Worm (Caenorhabditis elegans): Measurements from ENCODE around the gene exo-1.

Gene exo-1

DNA sequence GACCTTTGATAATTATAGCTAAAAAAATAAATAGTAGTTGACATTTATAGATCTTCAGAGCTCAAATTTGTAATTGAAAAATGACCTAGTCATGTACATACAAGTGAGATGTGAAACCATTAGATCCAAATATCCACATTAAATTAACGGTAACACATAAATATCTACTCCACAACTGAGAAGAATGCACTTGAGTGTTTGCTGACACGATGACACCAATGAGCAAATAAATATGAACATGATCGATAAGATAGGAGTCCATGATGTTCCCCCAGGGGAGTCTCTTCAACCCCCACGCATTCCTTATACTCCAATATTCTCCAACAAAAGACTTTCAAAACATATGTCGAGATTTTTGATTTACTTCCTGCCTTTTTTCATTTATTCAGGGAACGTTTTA is 18.9 kb upstream of the exo-1 start, which contains the start of gene ttr-52:
Gene ttr-52 (plus strand): TSS at position 301 of the 400 bp plus-strand sequence.
- TF ChIP-seq F55B11.4 (tag; optimal IDR thresholded peaks at IDR 0.05; ENCODE audit: borderline replicate concordance, insufficient read depth) (no peak), snpc-1.3 (tag; optimal IDR thresholded peaks at IDR 0.05; ENCODE audit: insufficient read depth) (no peak), pbrm-1 (GFP tag; IDR thresholded peaks at IDR 0.05) (no peak), lin-40 (tag; optimal IDR thresholded peaks at IDR 0.05) (no peak), Y56A3A.18 (GFP tag; IDR thresholded peaks at IDR 0.05) (no peak), mel-28 (tag; optimal IDR thresholded peaks at IDR 0.05; ENCODE audit: borderline replicate concordance) (no peak), ztf-26 (tag; optimal IDR thresholded peaks at IDR 0.05) (no peak), madf-3 (GFP tag; IDR thresholded peaks at IDR 0.05) (no peak), atf-7 (tag; optimal IDR thresholded peaks at IDR 0.05) (no peak), F23B12.7 (tag; optimal IDR thresholded peaks at IDR 0.05; ENCODE audit: insufficient read depth) (no peak), Y67H2A.10 (GFP tag; conservative IDR thresholded peaks at IDR 0.05) (no peak)

- no peak for TF ChIP-seq ztf-26 (tag; optimal IDR thresholded peaks at IDR 0.05)
- no peak for TF ChIP-seq ztf-22 (GFP tag; optimal IDR thresholded peaks at IDR 0.05)
Observed at ce11 chrIII:13405504-13405903, 17.8 kb upstream of the exo-1 start, which contains the start of gene nas-1. nas-1 (plus strand) TSS chrIII:13405804.

DNA sequence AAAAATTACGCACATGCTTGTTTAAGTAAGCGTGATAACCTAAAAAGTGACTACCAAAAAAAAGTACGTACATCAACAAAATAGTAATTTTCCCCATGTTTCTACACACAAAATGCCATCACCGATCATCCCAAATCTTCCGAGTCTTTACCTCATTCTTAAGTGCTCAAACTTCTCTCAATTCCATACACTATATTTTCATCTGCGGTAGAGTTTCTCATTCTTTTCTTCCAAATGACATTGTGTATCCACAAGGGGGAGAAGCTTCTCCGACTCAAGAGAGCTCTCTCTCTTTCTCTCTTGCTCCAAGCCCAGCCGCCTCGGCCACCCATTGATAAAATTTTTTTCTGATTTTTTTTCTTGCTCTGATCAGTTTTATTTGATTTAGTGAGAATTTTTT is 13.8 kb upstream of the exo-1 start, which contains the start of gene myo-6:
Gene myo-6 (plus strand): TSS at position 301 of the 400 bp plus-strand sequence.
- TF ChIP-seq lsl-1 (GFP tag; optimal IDR thresholded peaks at IDR 0.05) (no peak), unc-130 (GFP tag; optimal IDR thresholded peaks at IDR 0.05) (no peak), let-607 (tag; optimal IDR thresholded peaks at IDR 0.05) (no peak), ztf-25 (GFP tag; IDR thresholded peaks at IDR 0.05) (no peak), Y53F4B.3 (GFP tag; IDR thresholded peaks at IDR 0.05) (no peak), tlf-1 (GFP tag; optimal IDR thresholded peaks at IDR 0.05) (no peak), aptf-2 (GFP tag; conservative IDR thresholded peaks at IDR 0.05) (no peak), nhr-120 (GFP tag; IDR thresholded peaks at IDR 0.05) (no peak), cebp-1 (GFP tag; IDR thresholded peaks at IDR 0.05) (no peak), cebp-1 (tag; optimal IDR thresholded peaks at IDR 0.05) (no peak), madf-8 (GFP tag; conservative IDR thresholded peaks at IDR 0.05) (no peak), bed-2 (GFP tag; IDR thresholded peaks at IDR 0.05) (no peak), akir-1 (GFP tag; optimal IDR thresholded peaks at IDR 0.05) (no peak), hmg-1.2 (GFP tag; IDR thresholded peaks at IDR 0.05) (no peak), nhr-80 (tag; optimal IDR thresholded peaks at IDR 0.05) (no peak), hlh-12 (tag; optimal IDR thresholded peaks at IDR 0.05) (no peak), dpl-1 (GFP tag; optimal IDR thresholded peaks at IDR 0.05) (no peak), let-526 (GFP tag; IDR thresholded peaks at IDR 0.05) (no peak), rcor-1 (GFP tag; IDR thresholded peaks at IDR 0.05) (no peak), T07F8.4 (tag; optimal IDR thresholded peaks at IDR 0.05) (no peak), ztf-26 (tag; optimal IDR thresholded peaks at IDR 0.05) (no peak)

ce11 chrIII:13411202-13411601 is 12.1 kb upstream of the exo-1 start:
- TF ChIP-seq lin-35 (GFP tag; optimal IDR thresholded peaks at IDR 0.05): no peak
- TF ChIP-seq nfya-2 (GFP tag; IDR thresholded peaks at IDR 0.05): no peak
- peak; percentile 10 for TF ChIP-seq F52B5.7 (tag; optimal IDR thresholded peaks at IDR 0.05)
- no peak for TF ChIP-seq ceh-91 (GFP tag; IDR thresholded peaks at IDR 0.05)
- peak; percentile 52 for TF ChIP-seq madf-6 (GFP tag; IDR thresholded peaks at IDR 0.05)
- TF ChIP-seq snpc-3.4 (tag; optimal IDR thresholded peaks at IDR 0.05): peak; percentile 47
- peak; percentile 17 for TF ChIP-seq nhr-80 (tag; optimal IDR thresholded peaks at IDR 0.05)
- TF ChIP-seq zim-3 (tag; optimal IDR thresholded peaks at IDR 0.05): peak; percentile 78
- no peak for TF ChIP-seq Y56A3A.18 (GFP tag; IDR thresholded peaks at IDR 0.05)
- TF ChIP-seq Y95B8A.8 (GFP tag; IDR thresholded peaks at IDR 0.05): no peak
- no peak for TF ChIP-seq F33H1.4 (GFP tag; IDR thresholded peaks at IDR 0.05)
- no peak for TF ChIP-seq T07F8.4 (tag; optimal IDR thresholded peaks at IDR 0.05)
- TF ChIP-seq attf-5 (GFP tag; optimal IDR thresholded peaks at IDR 0.05): peak; percentile 40
- peak; percentile 55 for TF ChIP-seq snpc-1.3 (tag; optimal IDR thresholded peaks at IDR 0.05; ENCODE audit: insufficient read depth)
- TF ChIP-seq aptf-3 (GFP tag; IDR thresholded peaks at IDR 0.05): no peak
- no peak for TF ChIP-seq lsy-27 (tag; optimal IDR thresholded peaks at IDR 0.05; ENCODE audit: borderline replicate concordance, insufficient read depth)

Data from whole organism, young adult.